Worm (Caenorhabditis elegans) whole organism, early embryonic: ENCODE results near the gene btb-16.
"Not testable (repeated sequence)": the region's sequence is repeated elsewhere in the genome, so short reads cannot be mapped to it uniquely, and the experiment has no call there.

Experiments
- B0310.2 ChIP-seq: sonication (generic microtip); optimal IDR thresholded peaks from 2 replicates; lab custom pipeline; 2016; ENCODE audit warnings: mild to moderate bottlenecking, missing genetic modification characterization, missing compliant biosample characterization
- F13C5.2 ChIP-seq: sonication (generic microtip); optimal IDR thresholded peaks from 2 replicates; lab custom pipeline; 2017; ENCODE audit warnings: mild to moderate bottlenecking, missing genetic modification characterization, inconsistent platforms, missing compliant biosample characterization
- aly-1 ChIP-seq: sonication (generic microtip); optimal IDR thresholded peaks from 2 replicates; lab custom pipeline; 2016; ENCODE audit warnings: missing genetic modification characterization, missing compliant biosample characterization
- ama-1 ChIP-seq: fragments of 150-350 bp; optimal IDR thresholded peaks from 2 replicates; lab custom pipeline; 2014
- ceh-13 ChIP-seq: fragments of 200-800 bp; sonication (Bioruptor generic); optimal IDR thresholded peaks from 2 replicates; lab custom pipeline; 2018; ENCODE audit warnings: mild to moderate bottlenecking, missing genetic modification characterization, missing compliant biosample characterization
- ceh-36 ChIP-seq: sonication (generic microtip); optimal IDR thresholded peaks from 2 replicates; lab custom pipeline; 2016; ENCODE audit warnings: missing genetic modification characterization, inconsistent platforms, missing compliant biosample characterization
- ets-7 ChIP-seq: sonication (generic microtip); optimal IDR thresholded peaks from 2 replicates; lab custom pipeline; 2016; ENCODE audit warnings: missing genotype, missing genetic modification characterization, missing compliant biosample characterization
- flt-1 ChIP-seq: fragments of 200-800 bp; sonication (Bioruptor generic); IDR thresholded peaks from 2 replicates; pipeline ENCODE4 v1.3.6; 2022; ENCODE audit warnings: missing genetic modification characterization, missing compliant biosample characterization
- hmbx-1 ChIP-seq: sonication (generic microtip); optimal IDR thresholded peaks from 2 replicates; lab custom pipeline; 2016; ENCODE audit warnings: mild to moderate bottlenecking, missing genetic modification characterization, missing compliant biosample characterization
- hmg-4 ChIP-seq: fragments of 200-800 bp; sonication (Bioruptor generic); optimal IDR thresholded peaks from 2 replicates; lab custom pipeline; 2018; ENCODE audit warnings: mild to moderate bottlenecking, missing genetic modification characterization, missing compliant biosample characterization
- hnd-1 ChIP-seq: sonication (generic microtip); optimal IDR thresholded peaks from 2 replicates; lab custom pipeline; 2016; ENCODE audit warnings: missing genetic modification characterization, missing compliant biosample characterization
- pes-1 ChIP-seq: fragments of 200-800 bp; sonication (Bioruptor generic); IDR thresholded peaks from 2 replicates; pipeline ENCODE4 v1.3.6; 2022; ENCODE audit warnings: missing genetic modification reagents, missing genetic modification characterization, missing compliant biosample characterization
- scrt-1 ChIP-seq: fragments of 200-800 bp; sonication (Bioruptor generic); IDR thresholded peaks from 2 replicates; pipeline ENCODE4 v1.3.6; 2022; ENCODE audit warnings: missing genetic modification characterization, missing compliant biosample characterization
- sea-1 ChIP-seq: fragments of 200-800 bp; sonication (Bioruptor generic); conservative IDR thresholded peaks from 2 replicates; pipeline ENCODE4 v1.3.6; 2022; ENCODE audit warnings: missing genetic modification characterization, missing compliant biosample characterization
- tbx-11 ChIP-seq: fragments of 200-800 bp; sonication (Bioruptor generic); IDR thresholded peaks from 2 replicates; pipeline ENCODE4 v1.3.6; 2022; ENCODE audit warnings: missing genetic modification characterization, missing compliant biosample characterization
- tbx-37 ChIP-seq: fragments of 200-800 bp; sonication (Bioruptor generic); conservative IDR thresholded peaks from 2 replicates; pipeline ENCODE4 v1.3.6; 2022; ENCODE audit warnings: missing genetic modification reagents, missing genetic modification characterization, missing compliant biosample characterization
- tra-4 ChIP-seq: sonication (generic microtip); optimal IDR thresholded peaks from 2 replicates; lab custom pipeline; 2017; ENCODE audit warnings: missing genetic modification characterization, missing compliant biosample characterization

The btb-16 gene

ce11 chrII:3277686-3278085 lies 19.0 kb upstream of the btb-16 start, which contains the start of gene F02E11.4:
F02E11.4 (minus strand) TSS chrII:3277786.
- no peak for TF ChIP-seq ceh-36 (tag; lab: Kevin White, UChicago)

ce11 chrII:3278634-3279033 lies 18.0 kb upstream of the btb-16 start, which contains the start of gene wht-4:
wht-4 (plus strand) TSS chrII:3278934.
- TF ChIP-seq ceh-36 (tag; lab: Kevin White, UChicago), result no peak
- no peak for TF ChIP-seq tra-4 (tag; lab: Kevin White, UChicago)
- no peak for TF ChIP-seq sea-1 (GFP tag; lab: Robert Waterston, UW)
- TF ChIP-seq scrt-1 (GFP tag; lab: Robert Waterston, UW), result no peak
- no peak for TF ChIP-seq hmbx-1 (tag; lab: Kevin White, UChicago)
- TF ChIP-seq pes-1 (GFP tag; lab: Robert Waterston, UW), result no peak
- no peak for TF ChIP-seq tbx-37 (GFP tag; lab: Robert Waterston, UW)
- TF ChIP-seq B0310.2 (tag; lab: Kevin White, UChicago), result no peak
- TF ChIP-seq ets-7 (tag; lab: Kevin White, UChicago), result no peak
- TF ChIP-seq hnd-1, result no peak
- TF ChIP-seq ama-1, result no peak
- TF ChIP-seq flt-1, result no peak
- no peak for TF ChIP-seq aly-1 (tag; lab: Kevin White, UChicago)
- TF ChIP-seq ceh-13 (GFP tag; lab: Kevin White, UChicago), result no peak
- no peak for TF ChIP-seq hmg-4
- TF ChIP-seq F13C5.2 (tag; lab: Kevin White, UChicago), result no peak
- no peak for TF ChIP-seq tbx-11

DNA sequence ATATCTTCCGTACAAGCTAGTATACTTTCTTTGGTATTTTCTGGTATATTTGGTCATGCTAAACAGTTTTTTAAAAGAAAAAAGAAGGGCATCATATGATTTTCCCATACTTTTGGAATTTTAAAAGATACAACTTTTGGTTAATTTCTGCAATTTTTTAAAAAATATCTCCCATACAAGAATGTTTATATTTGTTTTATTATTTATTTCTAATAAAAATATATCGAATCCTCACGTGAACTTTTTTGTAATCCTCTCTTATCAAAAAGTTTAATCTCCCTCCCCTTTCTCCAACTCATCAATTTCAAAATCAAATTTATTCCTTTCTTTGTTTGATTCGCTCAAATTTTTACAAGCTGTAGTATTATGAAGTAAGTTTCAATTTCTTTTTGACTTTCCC lies 14.3 kb upstream of the btb-16 start, which contains the start of gene nep-13:
Gene nep-13, plus strand, starts transcription at position 301 of the 400 bp plus-strand sequence.
- TF ChIP-seq hmg-4, result no peak

DNA sequence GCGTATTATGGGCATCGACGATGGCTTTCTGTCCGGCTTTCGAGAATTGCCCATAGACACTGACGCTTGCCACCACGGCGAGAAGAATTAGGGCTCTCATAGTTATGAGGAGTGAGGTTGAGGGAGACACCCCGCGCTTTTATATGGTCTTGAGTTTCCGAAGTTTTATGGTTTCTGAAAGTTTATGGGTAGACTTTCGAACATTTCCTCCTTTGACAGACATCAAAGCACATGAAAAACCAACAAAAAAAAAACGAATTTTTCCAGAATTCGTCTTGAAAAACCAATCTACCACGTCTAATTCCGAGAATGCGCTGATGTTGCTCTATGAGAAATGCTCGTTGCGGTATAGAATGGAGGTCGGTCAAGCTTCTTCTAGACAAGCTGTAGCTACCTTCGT lies 12.1 kb upstream of the btb-16 start, which contains the start of gene scl-15:
Gene scl-15, minus strand, starts transcription at position 101 of the 400 bp plus-strand sequence.
- TF ChIP-seq ceh-36 (tag; lab: Kevin White, UChicago) (no peak), B0310.2 (tag; lab: Kevin White, UChicago) (no peak), scrt-1 (GFP tag; lab: Robert Waterston, UW) (no peak), ceh-13 (GFP tag; lab: Kevin White, UChicago) (no peak), aly-1 (tag; lab: Kevin White, UChicago) (no peak), sea-1 (GFP tag; lab: Robert Waterston, UW) (no peak), ama-1 (no peak), hmbx-1 (tag; lab: Kevin White, UChicago) (no peak), flt-1 (no peak), hmg-4 (no peak), tbx-37 (GFP tag; lab: Robert Waterston, UW) (no peak), tbx-11 (no peak), hnd-1 (no peak), tra-4 (tag; lab: Kevin White, UChicago) (no peak), F13C5.2 (tag; lab: Kevin White, UChicago) (no peak)

ce11 chrII:3287073-3287472 lies 9.6 kb upstream of the btb-16 start, which contains the start of gene sri-63:
sri-63 (plus strand) TSS chrII:3287373.
- TF ChIP-seq F13C5.2 (tag; lab: Kevin White, UChicago) (no peak), tbx-37 (GFP tag; lab: Robert Waterston, UW) (no peak), ceh-36 (tag; lab: Kevin White, UChicago) (no peak), ceh-13 (GFP tag; lab: Kevin White, UChicago) (no peak), hmbx-1 (tag; lab: Kevin White, UChicago) (no peak), tbx-11 (no peak), hmg-4 (no peak), hnd-1 (no peak), aly-1 (tag; lab: Kevin White, UChicago) (no peak), pes-1 (GFP tag; lab: Robert Waterston, UW) (no peak), sea-1 (GFP tag; lab: Robert Waterston, UW) (no peak), ets-7 (tag; lab: Kevin White, UChicago) (no peak), ama-1 (no peak), B0310.2 (tag; lab: Kevin White, UChicago) (no peak), tra-4 (tag; lab: Kevin White, UChicago) (no peak), flt-1 (no peak), scrt-1 (GFP tag; lab: Robert Waterston, UW) (no peak)

ce11 chrII:3290544-3290943 lies 6.1 kb upstream of the btb-16 start, which contains the start of gene F39E9.14:
F39E9.14 (minus strand) TSS chrII:3290644.
- not testable (repeated sequence) for TF ChIP-seq aly-1 (tag; lab: Kevin White, UChicago); ets-7 (tag; lab: Kevin White, UChicago); hmg-4

- TF ChIP-seq hmbx-1 (tag; lab: Kevin White, UChicago) (no peak), B0310.2 (tag; lab: Kevin White, UChicago) (no peak), sea-1 (GFP tag; lab: Robert Waterston, UW) (no peak), tbx-11 (no peak), scrt-1 (GFP tag; lab: Robert Waterston, UW) (no peak), ama-1 (no peak), F13C5.2 (tag; lab: Kevin White, UChicago) (no peak), ceh-13 (GFP tag; lab: Kevin White, UChicago) (no peak), flt-1 (no peak), aly-1 (tag; lab: Kevin White, UChicago) (no peak), tra-4 (tag; lab: Kevin White, UChicago) (no peak), tbx-37 (GFP tag; lab: Robert Waterston, UW) (no peak), hmg-4 (no peak), pes-1 (GFP tag; lab: Robert Waterston, UW) (no peak), hnd-1 (no peak), ceh-36 (tag; lab: Kevin White, UChicago) (no peak), ets-7 (tag; lab: Kevin White, UChicago) (no peak)
Measured at ce11 chrII:3295193-3295592, 1.5 kb upstream of the btb-16 start, which contains the start of gene btb-17. btb-17 (plus strand) TSS chrII:3295405.
